Fruit fly (Drosophila melanogaster) whole organism, embryonic: ENCODE results near the gene fig.

Source experiments
- Awh ChIP-seq: fragments of 200-800 bp; sonication (Bioruptor generic); IDR thresholded peaks from 2 replicates; pipeline ENCODE4, ENCODE4 v1.3.6; 2022; ENCODE audit warnings: missing biosample characterization, missing genetic modification characterization
- CG13287 ChIP-seq: fragments of 200-800 bp; sonication (Bioruptor generic); IDR thresholded peaks from 2 replicates; pipeline ENCODE4 v1.3.6; 2022; ENCODE audit warnings: missing biosample characterization, missing genetic modification characterization; ENCODE audit not compliant: partially characterized antibody
- CG17359 ChIP-seq: fragments of 200-800 bp; sonication (Bioruptor generic); optimal IDR thresholded peaks from 3 replicates; lab custom pipeline; 2018; ENCODE audit warnings: missing biosample characterization, mild to moderate bottlenecking, missing genetic modification characterization, moderate library complexity
- CG33557 ChIP-seq: fragments of 200-800 bp; sonication (Bioruptor generic); optimal IDR thresholded peaks from 2 replicates; lab custom pipeline; 2019; ENCODE audit warnings: missing biosample characterization, mild to moderate bottlenecking, missing genetic modification characterization, moderate library complexity
- CG34224 ChIP-seq: fragments of 200-800 bp; sonication (Bioruptor generic); IDR thresholded peaks from 3 replicates; pipeline ENCODE4 v1.3.6; 2022; ENCODE audit warnings: missing biosample characterization, missing genetic modification characterization; ENCODE audit not compliant: partially characterized antibody
- CrebB ChIP-seq: fragments of 200-800 bp; sonication (Bioruptor generic); optimal IDR thresholded peaks from 3 replicates; lab custom pipeline; 2018; ENCODE audit warnings: missing biosample characterization, mild to moderate bottlenecking, missing genetic modification characterization
- Deaf1 ChIP-seq: fragments of 200-800 bp; optimal IDR thresholded peaks from 3 replicates; lab custom pipeline; 2019; ENCODE audit warnings: missing biosample characterization, mild to moderate bottlenecking, missing genetic modification characterization, moderate library complexity
- NFAT ChIP-seq: fragments of 200-800 bp; sonication (Bioruptor generic); IDR thresholded peaks from 2 replicates; pipeline ENCODE4 v1.3.6; 2022; ENCODE audit warnings: missing biosample characterization, missing genetic modification characterization
- Nf-YC ChIP-seq: fragments of 200-800 bp; optimal IDR thresholded peaks from 3 replicates; lab custom pipeline; 2019; ENCODE audit warnings: missing biosample characterization, mild to moderate bottlenecking, missing genetic modification characterization, moderate library complexity
- PHDP ChIP-seq: fragments of 200-800 bp; sonication (Bioruptor generic); optimal IDR thresholded peaks from 3 replicates; lab custom pipeline; 2018; ENCODE audit warnings: missing biosample characterization, mild to moderate bottlenecking, missing genetic modification characterization, moderate library complexity
- Pdp1 ChIP-seq, 2 experiments: fragments of 200-800 bp; sonication (Bioruptor generic); optimal IDR thresholded peaks; 3 replicates each; lab custom pipeline; 2016; ENCODE audit warnings: missing biosample characterization in 2 of 2, missing genetic modification characterization in 2 of 2, mild to moderate bottlenecking in 1 of 2, moderate library complexity in 1 of 2
- Scr ChIP-seq: fragments of 200-800 bp; sonication (Bioruptor generic); IDR thresholded peaks from 2 replicates; pipeline ENCODE4 v1.3.6; 2022; ENCODE audit warnings: missing biosample characterization, missing genetic modification characterization; ENCODE audit not compliant: partially characterized antibody
- Trl ChIP-seq, 3 experiments: fragments of >200 bp in 2 of 3; fragments of 200-800 bp in 1 of 3; sonication (Bioruptor generic) in 1 of 3; optimal IDR thresholded peaks; 2 replicates in 1 of 3; 3 replicates in 2 of 3; lab custom pipeline; 2016 to 2017; ENCODE audit warnings: missing biosample characterization in 1 of 3, missing genetic modification characterization in 1 of 3
- bigmax ChIP-seq: fragments of 200-800 bp; sonication (Bioruptor generic); optimal IDR thresholded peaks from 2 replicates; lab custom pipeline; 2018; ENCODE audit warnings: missing biosample characterization, mild to moderate bottlenecking, missing genetic modification characterization
- chm ChIP-seq: fragments of 200-800 bp; sonication (Bioruptor generic); IDR thresholded peaks from 2 replicates; pipeline ENCODE4 v1.3.6; 2022; ENCODE audit warnings: missing biosample characterization, missing genetic modification characterization
- ci ChIP-seq: fragments of 200-800 bp; sonication (Bioruptor generic); IDR thresholded peaks from 3 replicates; pipeline ENCODE4 v1.3.6; 2022; ENCODE audit warnings: missing biosample characterization, missing genetic modification characterization
- crol ChIP-seq: fragments of 200-800 bp; sonication (Bioruptor generic); IDR thresholded peaks from 2 replicates; pipeline ENCODE4 v1.3.6; 2022; ENCODE audit warnings: missing biosample characterization, missing genetic modification characterization
- exex ChIP-seq: fragments of 200-800 bp; sonication (Bioruptor generic); optimal IDR thresholded peaks from 4 replicates; lab custom pipeline; 2018; ENCODE audit warnings: missing biosample characterization, mild to moderate bottlenecking, missing genetic modification characterization, moderate library complexity
- gcm ChIP-seq: fragments of 200-800 bp; sonication (Bioruptor generic); optimal IDR thresholded peaks from 2 replicates; lab custom pipeline; 2019; ENCODE audit warnings: missing biosample characterization, mild to moderate bottlenecking, missing genetic modification characterization, moderate library complexity
- grn ChIP-seq: fragments of 200-800 bp; sonication (Bioruptor generic); optimal IDR thresholded peaks from 3 replicates; lab custom pipeline; 2017; ENCODE audit warnings: missing biosample characterization, missing genetic modification characterization
- inv ChIP-seq: fragments of 200-800 bp; sonication (Bioruptor generic); IDR thresholded peaks from 2 replicates; pipeline ENCODE4 v1.3.6; 2022; ENCODE audit warnings: missing biosample characterization, missing genetic modification characterization; ENCODE audit not compliant: partially characterized antibody
- kay ChIP-seq: fragments of 200-800 bp; sonication (Bioruptor generic); optimal IDR thresholded peaks from 2 replicates; lab custom pipeline; 2016; ENCODE audit warnings: missing biosample characterization, missing genetic modification characterization
- mirr ChIP-seq: fragments of 200-800 bp; sonication (Bioruptor generic); optimal IDR thresholded peaks from 3 replicates; lab custom pipeline; 2018; ENCODE audit warnings: missing biosample characterization, mild to moderate bottlenecking, missing genetic modification characterization
- sc ChIP-seq, 3 experiments: fragments of >200 bp in 2 of 3; fragments of 200-800 bp in 1 of 3; sonication (Bioruptor generic) in 1 of 3; optimal IDR thresholded peaks; 2 replicates in 2 of 3; 3 replicates in 1 of 3; lab custom pipeline; 2017; ENCODE audit warnings: mild to moderate bottlenecking in 1 of 3, missing biosample characterization in 1 of 3, missing genetic modification characterization in 1 of 3, missing genetic modification reagents in 1 of 3
- stc ChIP-seq: fragments of 200-800 bp; sonication (Bioruptor generic); IDR thresholded peaks from 2 replicates; pipeline ENCODE4 v1.3.6; 2022; ENCODE audit warnings: missing biosample characterization, missing genetic modification characterization
- trh ChIP-seq: fragments of 200-800 bp; sonication (Bioruptor generic); optimal IDR thresholded peaks from 2 replicates; lab custom pipeline; 2016; ENCODE audit warnings: missing biosample characterization, missing genetic modification characterization
- vvl ChIP-seq: fragments of 200-800 bp; sonication (Bioruptor generic); IDR thresholded peaks from 2 replicates; pipeline ENCODE4 v1.3.6; 2022; ENCODE audit warnings: missing biosample characterization, missing genetic modification characterization
- wdn ChIP-seq: fragments of 200-800 bp; sonication (Bioruptor generic); IDR thresholded peaks from 2 replicates; pipeline ENCODE4 v1.3.6; 2022; ENCODE audit warnings: missing biosample characterization, missing genetic modification characterization
- yki ChIP-seq: fragments of >200 bp; optimal IDR thresholded peaks from 3 replicates; lab custom pipeline; 2018
- z ChIP-seq: fragments of 200-800 bp; sonication (Bioruptor generic); IDR thresholded peaks from 3 replicates; pipeline ENCODE4 v1.3.6; 2022; ENCODE audit warnings: missing biosample characterization, missing genetic modification characterization
- zfh2 ChIP-seq: fragments of 200-800 bp; sonication (Bioruptor generic); optimal IDR thresholded peaks from 2 replicates; lab custom pipeline; 2016; ENCODE audit warnings: missing biosample characterization, missing genetic modification characterization

The fig gene

dm6 chr3R:29778139-29778984, 1.9 kb downstream of the fig start (continued):
- no peak for TF ChIP-seq CG33557 (GFP tag; lab: Kevin White, UChicago)
- TF ChIP-seq Scr: peak; percentile 53
- TF ChIP-seq sc (optimal IDR thresholded peaks at IDR 0.05; lab: Kevin White, UChicago): no peak
- no peak for TF ChIP-seq sc (GFP tag; optimal IDR thresholded peaks at IDR 0.05; lab: Kevin White, UChicago)
- TF ChIP-seq Trl (optimal IDR thresholded peaks at IDR 0.05; lab: Kevin White, UChicago): peak; percentile 5 to 29
- TF ChIP-seq Trl (GFP tag; optimal IDR thresholded peaks at IDR 0.05; lab: Kevin White, UChicago): no peak
- peak; percentile 5 for TF ChIP-seq Nf-YC (tag; lab: Kevin White, UChicago)
- TF ChIP-seq crol (GFP tag; lab: Robert Waterston, UW): peak; percentile 52; the same call in 1 of the 2 replicates
- peak; percentile 96 for TF ChIP-seq kay (GFP tag; lab: Kevin White, UChicago)
- peak; percentile 98 for TF ChIP-seq z (GFP tag; lab: Robert Waterston, UW)
- peak; percentile 16; the same call in 1 of the 2 replicates for TF ChIP-seq inv
- TF ChIP-seq ci (GFP tag; lab: Robert Waterston, UW): peak; percentile 29; the same call in 1 of the 3 replicates
- TF ChIP-seq CG34224: peak; percentile 15; the same call in 1 of the 3 replicates
- peak; percentile 54 for TF ChIP-seq Deaf1 (tag; lab: Kevin White, UChicago)
- peak; percentile 39; the same call in 1 of the 2 replicates for TF ChIP-seq CG13287 (GFP tag; lab: Robert Waterston, UW)
- TF ChIP-seq, all 482 proteins: peak for 31

- TF ChIP-seq Awh (GFP tag; lab: Robert Waterston, UW): no peak
- no peak for TF ChIP-seq stc (GFP tag; lab: Robert Waterston, UW)
- TF ChIP-seq vvl: 0 out of 2 replicates have a peak, but pooled peaks have one; percentile 6
- no peak for TF ChIP-seq CG17359 (tag; lab: Kevin White, UChicago)
- no peak for TF ChIP-seq bigmax
- TF ChIP-seq Pdp1 (GFP tag; optimal IDR thresholded peaks at IDR 0.05; lab: Kevin White, UChicago): peak in 1 of 2 experiments; percentile 70
- TF ChIP-seq NFAT: no peak
- TF ChIP-seq wdn: no peak
- TF ChIP-seq mirr (GFP tag; lab: Kevin White, UChicago): no peak
- TF ChIP-seq exex (tag; lab: Kevin White, UChicago): peak; percentile 33
- TF ChIP-seq zfh2 (GFP tag; lab: Kevin White, UChicago): no peak
- no peak for TF ChIP-seq yki (lab: Kevin White, UChicago)
- TF ChIP-seq gcm (GFP tag; lab: Kevin White, UChicago): no peak
- TF ChIP-seq grn: peak; percentile 52
- no peak for TF ChIP-seq CrebB (tag; lab: Kevin White, UChicago)
- TF ChIP-seq chm: no peak
- TF ChIP-seq crol (GFP tag; lab: Robert Waterston, UW): peak; percentile 65
- TF ChIP-seq trh (GFP tag; lab: Kevin White, UChicago): no peak
Observed at dm6 chr3R:29777213-29777612, 3.0 kb downstream of the fig start.

dm6 chr3R:29775755-29776686, 4.2 kb downstream of the fig start:
- peak; percentile 7 for TF ChIP-seq grn
- TF ChIP-seq PHDP: no peak
